Fruit fly (Drosophila melanogaster) whole organism: ENCODE results near the gene Sec10.

Source experiments
- CG8478 ChIP-seq: fragments of >200 bp; optimal IDR thresholded peaks from 2 replicates; lab custom pipeline; 2018; ENCODE audit warnings: inconsistent platforms
- EcR ChIP-seq, 2 experiments: fragments of >200 bp; optimal IDR thresholded peaks; 2 replicates each; lab custom pipeline; 2017; ENCODE audit warnings: missing biosample characterization in 2 of 2, missing genetic modification characterization in 2 of 2, missing genetic modification reagents in 2 of 2
- usp ChIP-seq: fragments of >200 bp; optimal IDR thresholded peaks from 2 replicates; lab custom pipeline; 2017; ENCODE audit warnings: missing biosample characterization, missing genetic modification characterization, mixed read lengths

DNA sequence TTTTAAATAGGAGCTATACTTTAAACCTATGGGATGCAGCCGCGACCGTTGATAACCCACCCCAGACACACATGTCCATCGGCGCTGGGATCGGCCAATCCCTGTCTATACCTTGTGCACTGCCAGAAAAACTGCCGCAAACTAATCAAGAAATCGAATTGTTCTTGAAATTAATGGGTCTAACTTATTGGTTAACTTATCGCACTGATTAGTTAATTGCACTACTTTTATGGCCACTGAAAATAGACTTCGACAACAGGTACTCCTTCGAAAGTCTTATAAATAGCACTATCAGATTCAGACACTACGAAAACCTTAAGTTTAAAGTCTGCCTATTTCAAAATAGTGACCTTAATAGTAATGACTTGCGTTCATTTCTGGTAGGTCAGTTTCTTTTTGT lies 18.5 kb upstream of the Sec10 start, which contains the start of gene CG13607:
- TF ChIP-seq CG8478 (lab: Kevin White, UChicago) (no peak), usp (GFP tag; lab: Kevin White, UChicago) (no peak), EcR (GFP tag; optimal IDR thresholded peaks at IDR 0.05; lab: Kevin White, UChicago) (no peak)
